Worm (Caenorhabditis elegans) whole organism, late embryonic: Measurements from ENCODE around the gene hrpl-1.

Experiments
- ama-1 ChIP-seq: fragments of 150-350 bp; optimal IDR thresholded peaks from 2 replicates; lab custom pipeline; 2014
- ceh-18 ChIP-seq: sonication (generic microtip); optimal IDR thresholded peaks from 2 replicates; lab custom pipeline; 2016; ENCODE audit warnings: missing genetic modification characterization, missing compliant biosample characterization
- ceh-34 ChIP-seq: sonication (generic microtip); optimal IDR thresholded peaks from 2 replicates; lab custom pipeline; 2016; ENCODE audit warnings: mild to moderate bottlenecking, missing genetic modification characterization, missing compliant biosample characterization
- elt-2 ChIP-seq: sonication (generic microtip); optimal IDR thresholded peaks from 2 replicates; lab custom pipeline; 2016; ENCODE audit warnings: missing genetic modification reagents, missing genetic modification characterization, missing compliant biosample characterization
- elt-4 ChIP-seq: sonication (generic microtip); optimal IDR thresholded peaks from 2 replicates; lab custom pipeline; 2016; ENCODE audit warnings: missing genetic modification characterization, missing compliant biosample characterization
- eyg-1 ChIP-seq: sonication (generic microtip); optimal IDR thresholded peaks from 2 replicates; lab custom pipeline; 2016; ENCODE audit warnings: missing genotype, missing genetic modification characterization, missing compliant biosample characterization
- lim-6 ChIP-seq: sonication (generic microtip); optimal IDR thresholded peaks from 2 replicates; lab custom pipeline; 2016; ENCODE audit warnings: missing genetic modification characterization, missing compliant biosample characterization
- nfya-1 ChIP-seq: sonication (generic microtip); optimal IDR thresholded peaks from 2 replicates; lab custom pipeline; 2017; ENCODE audit warnings: missing genetic modification characterization, mild to moderate bottlenecking, missing compliant biosample characterization, antibody characterized with exemption, moderate library complexity
- nhr-11 ChIP-seq: fragments of 150-350 bp; optimal IDR thresholded peaks from 2 replicates; lab custom pipeline; 2014; ENCODE audit warnings: missing biosample characterization, missing genetic modification characterization
- pag-3 ChIP-seq: sonication (generic microtip); optimal IDR thresholded peaks from 2 replicates; lab custom pipeline; 2016; ENCODE audit warnings: missing compliant biosample characterization, missing genetic modification characterization, borderline replicate concordance

DNA sequence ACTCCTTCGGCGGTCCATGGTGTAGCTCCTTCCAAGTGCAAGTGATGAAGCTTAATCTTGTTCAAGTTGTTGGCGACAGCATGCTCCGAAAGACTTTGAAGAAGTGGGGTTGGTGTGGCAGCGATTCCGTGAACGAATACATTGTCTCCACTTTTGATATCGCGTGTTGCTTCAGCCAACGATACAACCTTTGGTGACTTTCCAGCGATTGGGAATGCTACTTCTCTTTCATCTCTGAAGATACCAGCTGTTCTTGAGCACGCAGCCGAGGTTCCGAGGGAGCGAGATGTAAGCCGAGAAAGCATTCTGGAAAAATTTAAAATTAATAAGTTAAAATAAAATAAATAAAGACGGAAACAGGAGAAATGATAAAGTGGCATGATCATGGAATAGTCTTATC is 8.4 kb upstream of the hrpl-1 start, which contains the start of gene acer-1:
- TF ChIP-seq ama-1 (lab: Kevin White, UChicago) (no peak), eyg-1 (tag; lab: Kevin White, UChicago) (no peak), nfya-1 (tag; lab: Kevin White, UChicago) (no peak), elt-4 (tag; lab: Kevin White, UChicago) (no peak), ceh-34 (tag; lab: Kevin White, UChicago) (no peak), elt-2 (tag; lab: Kevin White, UChicago) (no peak), lim-6 (tag; lab: Kevin White, UChicago) (no peak), nhr-11 (tag; lab: Kevin White, UChicago) (no peak), pag-3 (no peak), ceh-18 (tag; lab: Kevin White, UChicago) (no peak)
